Worm (Caenorhabditis elegans) whole organism, L4/young adult: ENCODE results near the gene Y71H2AR.2.

Experiments
- W03F9.2 ChIP-seq: fragments of 150-350 bp; optimal IDR thresholded peaks from 2 replicates; lab custom pipeline; 2014; ENCODE audit warnings: missing biosample characterization, missing genetic modification characterization
- dao-5 ChIP-seq: sonication (generic microtip); optimal IDR thresholded peaks from 2 replicates; lab custom pipeline; 2016; ENCODE audit warnings: missing genotype, missing genetic modification characterization, moderate library complexity, missing compliant biosample characterization

DNA sequence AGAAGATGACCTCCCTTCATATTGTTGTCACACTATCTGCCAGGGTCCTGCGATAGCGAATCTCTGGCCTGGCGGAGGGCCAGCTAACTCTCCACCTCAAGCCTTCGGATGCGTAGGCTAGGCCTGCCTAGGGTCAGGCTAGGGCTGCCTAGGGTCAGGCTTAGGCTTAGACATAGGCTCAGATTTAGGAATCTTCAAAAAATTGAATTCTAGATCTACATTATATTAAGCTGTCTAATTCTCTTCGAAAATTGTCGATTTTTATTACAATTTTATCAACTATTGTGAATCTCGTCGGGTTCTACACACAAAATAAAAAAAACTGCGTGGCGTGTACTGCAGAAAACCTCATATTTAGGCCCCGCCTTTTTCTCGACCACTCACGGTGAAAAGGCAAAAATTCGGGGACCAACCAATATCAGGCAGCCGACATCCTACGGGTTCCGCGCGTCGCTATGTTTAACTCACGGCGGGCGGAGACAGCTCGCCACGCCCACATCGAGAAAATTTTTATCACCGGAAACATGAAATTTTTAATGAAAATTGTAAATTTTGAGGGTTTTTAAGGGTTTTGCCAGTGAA, 45.2 kb downstream of the Y71H2AR.2 start:
- TF ChIP-seq W03F9.2 (tag; lab: Kevin White, UChicago), result no peak
- no peak for TF ChIP-seq dao-5 (tag; lab: Kevin White, UChicago)
